Fruit fly (Drosophila melanogaster) whole organism, embryonic: ENCODE results near the gene CG42866.
A peak's percentile ranks its signal among the peaks of the same experiment; 100 is the strongest.

Source experiments
- Ada2b ChIP-seq: fragments of 200-800 bp; sonication (Bioruptor generic); IDR thresholded peaks from 2 replicates; pipeline ENCODE4 v1.3.6; 2022; ENCODE audit warnings: missing biosample characterization, missing genetic modification characterization
- Antp ChIP-seq: fragments of 200-800 bp; sonication (Bioruptor generic); optimal IDR thresholded peaks from 3 replicates; lab custom pipeline; 2016; ENCODE audit warnings: missing biosample characterization, missing genetic modification characterization
- Bgb ChIP-seq: fragments of 200-800 bp; sonication (Bioruptor generic); IDR thresholded peaks from 2 replicates; pipeline ENCODE4 v1.3.6; 2022; ENCODE audit warnings: missing biosample characterization, missing genetic modification characterization; ENCODE audit not compliant: partially characterized antibody
- CG10147 ChIP-seq: fragments of 200-800 bp; sonication (Bioruptor generic); optimal IDR thresholded peaks from 2 replicates; lab custom pipeline; 2019; ENCODE audit warnings: missing biosample characterization, mild to moderate bottlenecking, missing genetic modification characterization, moderate library complexity
- CG11093 ChIP-seq: fragments of 200-800 bp; sonication (Bioruptor generic); IDR thresholded peaks from 3 replicates; pipeline ENCODE4 v1.3.6; 2022; ENCODE audit warnings: missing biosample characterization, missing genetic modification characterization
- CG11504 ChIP-seq: fragments of 200-800 bp; sonication (Bioruptor generic); optimal IDR thresholded peaks from 3 replicates; lab custom pipeline; 2019; ENCODE audit warnings: missing biosample characterization, mild to moderate bottlenecking, missing genetic modification characterization, moderate library complexity
- CG11696 ChIP-seq: fragments of 200-800 bp; sonication (Bioruptor generic); IDR thresholded peaks from 2 replicates; pipeline ENCODE4 v1.3.6; 2022; ENCODE audit warnings: missing biosample characterization, missing genetic modification characterization
- CG12071 ChIP-seq: fragments of 200-800 bp; sonication (Bioruptor generic); optimal IDR thresholded peaks from 3 replicates; lab custom pipeline; 2018; ENCODE audit warnings: missing biosample characterization, mild to moderate bottlenecking, missing genetic modification characterization
- CG12659 ChIP-seq: fragments of 200-800 bp; sonication (Bioruptor generic); optimal IDR thresholded peaks from 3 replicates; lab custom pipeline; 2017; ENCODE audit warnings: mild to moderate bottlenecking, missing biosample characterization, missing genetic modification reagents, missing genetic modification characterization
- CG15601 ChIP-seq: fragments of 200-800 bp; sonication (Bioruptor generic); optimal IDR thresholded peaks from 3 replicates; lab custom pipeline; 2019; ENCODE audit warnings: missing biosample characterization, mild to moderate bottlenecking, missing genetic modification characterization, moderate library complexity
- CG15696 ChIP-seq: fragments of 200-800 bp; sonication (Bioruptor generic); optimal IDR thresholded peaks from 2 replicates; lab custom pipeline; 2019; ENCODE audit warnings: missing biosample characterization, mild to moderate bottlenecking, missing genetic modification characterization, moderate library complexity
- CG17186 ChIP-seq: fragments of 200-800 bp; sonication (Bioruptor generic); optimal IDR thresholded peaks from 3 replicates; lab custom pipeline; 2017; ENCODE audit warnings: missing biosample characterization, missing genetic modification reagents, missing genetic modification characterization
- CG2712 ChIP-seq: fragments of 200-800 bp; optimal IDR thresholded peaks from 3 replicates; lab custom pipeline; 2019; ENCODE audit warnings: missing biosample characterization, mild to moderate bottlenecking, missing genetic modification characterization, moderate library complexity
- CG31224 ChIP-seq: fragments of 200-800 bp; sonication (Bioruptor generic); IDR thresholded peaks from 2 replicates; pipeline ENCODE4 v1.3.6; 2022; ENCODE audit warnings: missing biosample characterization, missing genetic modification characterization
- CG31441 ChIP-seq: fragments of 200-800 bp; sonication (Bioruptor generic); IDR thresholded peaks from 2 replicates; pipeline ENCODE4 v1.3.6; 2022; ENCODE audit warnings: missing biosample characterization, missing genetic modification characterization
- CG3726 ChIP-seq: fragments of 200-800 bp; sonication (Bioruptor generic); IDR thresholded peaks from 3 replicates; pipeline ENCODE4, ENCODE4 v1.3.6; 2022; ENCODE audit warnings: missing biosample characterization, missing genetic modification characterization
- CG4707 ChIP-seq: fragments of 200-800 bp; sonication (Bioruptor generic); optimal IDR thresholded peaks from 2 replicates; lab custom pipeline; 2018; ENCODE audit warnings: missing biosample characterization, mild to moderate bottlenecking, missing genetic modification characterization, moderate library complexity
- CG5953 ChIP-seq: fragments of 200-800 bp; sonication (Bioruptor generic); IDR thresholded peaks from 2 replicates; pipeline ENCODE4 v1.3.6; 2022; ENCODE audit warnings: missing biosample characterization, missing genetic modification characterization
- CG6791 ChIP-seq: fragments of 200-800 bp; sonication (Bioruptor generic); IDR thresholded peaks from 3 replicates; pipeline ENCODE4 v1.3.6; 2022; ENCODE audit warnings: missing biosample characterization, missing genetic modification characterization; ENCODE audit not compliant: partially characterized antibody
- CG8388 ChIP-seq: fragments of 200-800 bp; sonication (Bioruptor generic); optimal IDR thresholded peaks from 2 replicates; lab custom pipeline; 2019; ENCODE audit warnings: missing biosample characterization, mild to moderate bottlenecking, missing genetic modification characterization, moderate library complexity
- CG9609 ChIP-seq: fragments of 200-800 bp; sonication (Bioruptor generic); optimal IDR thresholded peaks from 3 replicates; lab custom pipeline; 2016; ENCODE audit warnings: missing biosample characterization, missing genetic modification characterization
- CG9876 ChIP-seq: fragments of 200-800 bp; sonication (Bioruptor generic); optimal IDR thresholded peaks from 2 replicates; lab custom pipeline; 2016; ENCODE audit warnings: missing biosample characterization, missing genetic modification characterization
- CTCF ChIP-seq: fragments of 200-800 bp; sonication (Bioruptor generic); optimal IDR thresholded peaks from 2 replicates; lab custom pipeline; 2017; ENCODE audit warnings: missing biosample characterization, mild to moderate bottlenecking, missing genetic modification characterization, moderate library complexity
- D19A ChIP-seq: fragments of 200-800 bp; optimal IDR thresholded peaks from 3 replicates; lab custom pipeline; 2019; ENCODE audit warnings: missing biosample characterization, mild to moderate bottlenecking, missing genetic modification characterization, moderate library complexity
- Deaf1 ChIP-seq: fragments of 200-800 bp; optimal IDR thresholded peaks from 3 replicates; lab custom pipeline; 2019; ENCODE audit warnings: missing biosample characterization, mild to moderate bottlenecking, missing genetic modification characterization, moderate library complexity
- Dip2 ChIP-seq: fragments of 200-800 bp; sonication (Bioruptor generic); IDR thresholded peaks from 2 replicates; pipeline ENCODE4 v1.3.6; 2022; ENCODE audit warnings: missing biosample characterization, missing genetic modification characterization
- HLH3B ChIP-seq: fragments of 200-800 bp; sonication (Bioruptor generic); IDR thresholded peaks from 2 replicates; pipeline ENCODE4 v1.3.6; 2022; ENCODE audit warnings: missing biosample characterization, missing genetic modification characterization
- Lpt ChIP-seq: fragments of >200 bp; optimal IDR thresholded peaks from 2 replicates; lab custom pipeline; 2018; ENCODE audit warnings: missing biosample characterization, missing genetic modification characterization
- Mes4 ChIP-seq: fragments of 200-800 bp; sonication (Bioruptor generic); optimal IDR thresholded peaks from 2 replicates; lab custom pipeline; 2016; ENCODE audit warnings: missing biosample characterization, missing genetic modification characterization
- Rfx ChIP-seq: fragments of 200-800 bp; sonication (Bioruptor generic); IDR thresholded peaks from 2 replicates; pipeline ENCODE4 v1.3.6; 2022; ENCODE audit warnings: missing biosample characterization, missing genetic modification characterization
- Ssrp ChIP-seq: fragments of 200-800 bp; sonication (Bioruptor generic); optimal IDR thresholded peaks from 2 replicates; lab custom pipeline; 2018; ENCODE audit warnings: missing biosample characterization, mild to moderate bottlenecking, missing genetic modification characterization, moderate library complexity
- ab ChIP-seq: fragments of 200-800 bp; sonication (Bioruptor generic); optimal IDR thresholded peaks from 2 replicates; lab custom pipeline; 2016; ENCODE audit warnings: missing biosample characterization, missing genetic modification characterization
- ase ChIP-seq: fragments of 200-800 bp; sonication (Bioruptor generic); IDR thresholded peaks from 3 replicates; pipeline ENCODE4 v1.3.6; 2022; ENCODE audit warnings: missing biosample characterization, missing genetic modification characterization
- ato ChIP-seq: fragments of 200-800 bp; sonication (Bioruptor generic); IDR thresholded peaks from 2 replicates; pipeline ENCODE4 v1.3.6; 2022; ENCODE audit warnings: missing biosample characterization, missing genetic modification characterization; ENCODE audit not compliant: partially characterized antibody
- br ChIP-seq: fragments of >200 bp; optimal IDR thresholded peaks from 2 replicates; lab custom pipeline; 2017
- btn ChIP-seq: fragments of 200-800 bp; sonication (Bioruptor generic); optimal IDR thresholded peaks from 2 replicates; lab custom pipeline; 2016; ENCODE audit warnings: missing biosample characterization, missing genetic modification characterization
- ci ChIP-seq: fragments of 200-800 bp; sonication (Bioruptor generic); IDR thresholded peaks from 3 replicates; pipeline ENCODE4 v1.3.6; 2022; ENCODE audit warnings: missing biosample characterization, missing genetic modification characterization
- croc ChIP-seq: fragments of 200-800 bp; sonication (Bioruptor generic); conservative IDR thresholded peaks from 3 replicates; pipeline ENCODE4 v1.3.6; 2022; ENCODE audit warnings: missing biosample characterization, missing genetic modification characterization
- ems ChIP-seq: fragments of 200-800 bp; sonication (Bioruptor generic); optimal IDR thresholded peaks from 3 replicates; lab custom pipeline; 2016; ENCODE audit warnings: missing biosample characterization, missing genetic modification characterization
- ftz-f1 ChIP-seq: fragments of 200-800 bp; sonication (Bioruptor generic); optimal IDR thresholded peaks from 2 replicates; lab custom pipeline; 2016; ENCODE audit warnings: missing biosample characterization, missing genetic modification characterization
- fu2 ChIP-seq: fragments of 200-800 bp; sonication (Bioruptor generic); optimal IDR thresholded peaks from 2 replicates; lab custom pipeline; 2016; ENCODE audit warnings: missing biosample characterization, missing genetic modification characterization
- gsb-n ChIP-seq: fragments of 200-800 bp; sonication (Bioruptor generic); optimal IDR thresholded peaks from 3 replicates; lab custom pipeline; 2018; ENCODE audit warnings: missing biosample characterization, mild to moderate bottlenecking, missing genetic modification characterization
- ind ChIP-seq: fragments of 200-800 bp; sonication (Bioruptor generic); optimal IDR thresholded peaks from 3 replicates; lab custom pipeline; 2016; ENCODE audit warnings: missing biosample characterization, missing genetic modification characterization
- jigr1 ChIP-seq: fragments of 200-800 bp; sonication (Bioruptor generic); IDR thresholded peaks from 3 replicates; pipeline ENCODE4 v1.3.6; 2022; ENCODE audit warnings: missing biosample characterization, missing genetic modification characterization
- lmd ChIP-seq: fragments of 200-800 bp; sonication (Bioruptor generic); IDR thresholded peaks from 2 replicates; pipeline ENCODE4 v1.3.6; 2022; ENCODE audit warnings: missing biosample characterization, missing genetic modification characterization
- odd ChIP-seq: fragments of 200-800 bp; sonication (Bioruptor generic); optimal IDR thresholded peaks from 2 replicates; lab custom pipeline; 2017; ENCODE audit warnings: missing biosample characterization, mild to moderate bottlenecking, missing genetic modification characterization
- rib ChIP-seq: fragments of 200-800 bp; sonication (Bioruptor generic); IDR thresholded peaks from 2 replicates; pipeline ENCODE4 v1.3.6; 2022; ENCODE audit warnings: missing biosample characterization, missing genetic modification characterization
- scrt ChIP-seq: fragments of 200-800 bp; sonication (Bioruptor generic); optimal IDR thresholded peaks from 2 replicates; lab custom pipeline; 2018; ENCODE audit warnings: missing biosample characterization, mild to moderate bottlenecking, missing genetic modification characterization, moderate library complexity
- sens-2 ChIP-seq: fragments of 200-800 bp; sonication (Bioruptor generic); IDR thresholded peaks from 2 replicates; pipeline ENCODE4 v1.3.6; 2022; ENCODE audit warnings: missing biosample characterization, missing genetic modification characterization
- sna ChIP-seq: fragments of 200-800 bp; sonication (Bioruptor generic); IDR thresholded peaks from 2 replicates; pipeline ENCODE4 v1.3.6; 2022; ENCODE audit warnings: missing biosample characterization, missing genetic modification characterization; ENCODE audit not compliant: partially characterized antibody
- sug ChIP-seq: fragments of 200-800 bp; optimal IDR thresholded peaks from 2 replicates; lab custom pipeline; 2019; ENCODE audit warnings: missing biosample characterization, mild to moderate bottlenecking, missing genetic modification characterization, moderate library complexity
- vnd ChIP-seq: fragments of 200-800 bp; sonication (Bioruptor generic); IDR thresholded peaks from 3 replicates; pipeline ENCODE4 v1.3.6; 2022; ENCODE audit warnings: missing biosample characterization, missing genetic modification characterization; ENCODE audit not compliant: partially characterized antibody
- wdn ChIP-seq: fragments of 200-800 bp; sonication (Bioruptor generic); IDR thresholded peaks from 2 replicates; pipeline ENCODE4 v1.3.6; 2022; ENCODE audit warnings: missing biosample characterization, missing genetic modification characterization

Gene CG42866

dm6 chr2L:19930102-19930501, 31.4 kb downstream of the CG42866 start (continued):
- no peak for TF ChIP-seq CG9609 (GFP tag; lab: Kevin White, UChicago)
- TF ChIP-seq Mes4 (GFP tag; lab: Kevin White, UChicago), result no peak
- TF ChIP-seq ab, result no peak
- no peak for TF ChIP-seq Deaf1 (tag; lab: Kevin White, UChicago)
- TF ChIP-seq CG11093, result no peak
- TF ChIP-seq lmd, result peak; percentile 17; the same call in 1 of the 2 replicates
- TF ChIP-seq Lpt (GFP tag; lab: Kevin White, UChicago), result no peak
- no peak for TF ChIP-seq CG5953 (GFP tag; lab: Robert Waterston, UW)
- TF ChIP-seq CG15601, result peak; percentile 4
- TF ChIP-seq gsb-n, result no peak
- peak; percentile 34 for TF ChIP-seq CG10147 (GFP tag; lab: Kevin White, UChicago)
- TF ChIP-seq scrt (GFP tag; lab: Kevin White, UChicago), result peak; percentile 57
- no peak for TF ChIP-seq btn (GFP tag; lab: Kevin White, UChicago)
- TF ChIP-seq CG6791, result no peak
- TF ChIP-seq wdn (GFP tag; lab: Robert Waterston, UW), result peak; percentile 4; the same call in 1 of the 2 replicates
- no peak for TF ChIP-seq Antp (GFP tag; lab: Kevin White, UChicago)
- no peak for TF ChIP-seq ems (GFP tag; lab: Kevin White, UChicago)
- TF ChIP-seq CG15696, result no peak
- peak; percentile 56; the same call in 1 of the 3 replicates for TF ChIP-seq ci (GFP tag; lab: Robert Waterston, UW)
- peak; percentile 63 for TF ChIP-seq CG31441 (GFP tag; lab: Robert Waterston, UW)
- TF ChIP-seq sug, result no peak
- no peak for TF ChIP-seq croc (GFP tag; lab: Robert Waterston, UW)
- peak; percentile 27 for TF ChIP-seq Ssrp
- no peak for TF ChIP-seq vnd (GFP tag; lab: Robert Waterston, UW)
- TF ChIP-seq CG3726, result no peak
- no peak for TF ChIP-seq br (lab: Kevin White, UChicago)
- peak; percentile 29 for TF ChIP-seq CG12659 (GFP tag; lab: Kevin White, UChicago)
- TF ChIP-seq Bgb (GFP tag; lab: Robert Waterston, UW), result no peak
- TF ChIP-seq sens-2 (GFP tag; lab: Robert Waterston, UW), result no peak
- TF ChIP-seq CG8388 (GFP tag; lab: Kevin White, UChicago), result peak; percentile 15
- TF ChIP-seq rib (GFP tag; lab: Robert Waterston, UW), result no peak
- no peak for TF ChIP-seq CG12071 (GFP tag; lab: Kevin White, UChicago)
- no peak for TF ChIP-seq sna (GFP tag; lab: Robert Waterston, UW)
- peak; percentile 5 for TF ChIP-seq odd
- peak; percentile 77 for TF ChIP-seq CG11504 (tag; lab: Kevin White, UChicago)
- TF ChIP-seq CTCF, result peak; percentile 0
- no peak for TF ChIP-seq fu2 (GFP tag; lab: Kevin White, UChicago)
- peak; percentile 35; the same call in 1 of the 2 replicates for TF ChIP-seq Ada2b (GFP tag; lab: Robert Waterston, UW)
- no peak for TF ChIP-seq CG31224 (GFP tag; lab: Robert Waterston, UW)
- no peak for TF ChIP-seq Dip2 (GFP tag; lab: Robert Waterston, UW)
- peak; percentile 29 for TF ChIP-seq CG4707 (GFP tag; lab: Kevin White, UChicago)
- no peak for TF ChIP-seq CG2712 (tag; lab: Kevin White, UChicago)
- TF ChIP-seq HLH3B (GFP tag; lab: Robert Waterston, UW), result 0 out of 2 replicates have a peak, but pooled peaks have one; percentile 26
- no peak for TF ChIP-seq ase (GFP tag; lab: Robert Waterston, UW)
- TF ChIP-seq ftz-f1, result no peak
- TF ChIP-seq CG11696 (GFP tag; lab: Robert Waterston, UW), result no peak
- peak; percentile 55 for TF ChIP-seq Rfx (GFP tag; lab: Robert Waterston, UW)
- TF ChIP-seq CG17186 (GFP tag; lab: Kevin White, UChicago), result no peak
- TF ChIP-seq jigr1 (GFP tag; lab: Robert Waterston, UW), result no peak
- TF ChIP-seq ind (GFP tag; lab: Kevin White, UChicago), result peak; percentile 43
- TF ChIP-seq ato (GFP tag; lab: Robert Waterston, UW), result no peak
- no peak for TF ChIP-seq CG9876
- peak; percentile 23 for TF ChIP-seq D19A (tag; lab: Kevin White, UChicago)
